Fruit fly (Drosophila melanogaster) whole organism: Measurements from ENCODE around the gene CG15337.

Experiments used
- EcR ChIP-seq, 2 experiments: fragments of >200 bp; optimal IDR thresholded peaks; 2 replicates each; lab custom pipeline; 2017; ENCODE audit warnings: missing biosample characterization in 2 of 2, missing genetic modification characterization in 2 of 2, missing genetic modification reagents in 2 of 2
- pan ChIP-seq: fragments of >200 bp; optimal IDR thresholded peaks from 2 replicates; lab custom pipeline; 2017
- psq ChIP-seq: fragments of >200 bp; optimal IDR thresholded peaks from 2 replicates; lab custom pipeline; 2017
- usp ChIP-seq: fragments of >200 bp; optimal IDR thresholded peaks from 2 replicates; lab custom pipeline; 2017; ENCODE audit warnings: missing biosample characterization, missing genetic modification characterization, mixed read lengths

DNA sequence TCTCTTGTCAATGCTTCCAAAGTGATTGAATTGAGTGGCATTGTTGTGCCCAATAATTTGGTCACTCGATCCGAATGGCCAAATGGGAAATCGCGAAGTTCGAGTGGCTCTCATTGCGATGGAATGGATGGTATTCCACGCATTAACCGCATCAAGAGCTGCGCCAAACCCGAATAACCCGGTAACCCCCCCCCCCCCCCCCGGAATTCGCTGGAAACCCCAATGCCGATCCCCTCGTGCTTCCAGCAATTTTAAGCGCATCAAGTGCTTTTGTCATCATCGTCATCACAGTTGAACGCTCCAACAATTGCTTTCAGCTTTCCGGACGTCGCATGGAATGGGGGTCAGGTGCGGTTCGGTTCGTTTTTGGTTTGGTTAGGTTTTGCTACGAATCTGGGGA is 46.7 kb downstream of the CG15337 start:
- TF ChIP-seq EcR (GFP tag; optimal IDR thresholded peaks at IDR 0.05; lab: Kevin White, UChicago) (no peak), pan (lab: Kevin White, UChicago) (no peak), psq (lab: Kevin White, UChicago) (no peak), usp (GFP tag; lab: Kevin White, UChicago) (no peak)
